Fruit fly (Drosophila melanogaster): ENCODE data around the gene TAF1B.

DNA sequence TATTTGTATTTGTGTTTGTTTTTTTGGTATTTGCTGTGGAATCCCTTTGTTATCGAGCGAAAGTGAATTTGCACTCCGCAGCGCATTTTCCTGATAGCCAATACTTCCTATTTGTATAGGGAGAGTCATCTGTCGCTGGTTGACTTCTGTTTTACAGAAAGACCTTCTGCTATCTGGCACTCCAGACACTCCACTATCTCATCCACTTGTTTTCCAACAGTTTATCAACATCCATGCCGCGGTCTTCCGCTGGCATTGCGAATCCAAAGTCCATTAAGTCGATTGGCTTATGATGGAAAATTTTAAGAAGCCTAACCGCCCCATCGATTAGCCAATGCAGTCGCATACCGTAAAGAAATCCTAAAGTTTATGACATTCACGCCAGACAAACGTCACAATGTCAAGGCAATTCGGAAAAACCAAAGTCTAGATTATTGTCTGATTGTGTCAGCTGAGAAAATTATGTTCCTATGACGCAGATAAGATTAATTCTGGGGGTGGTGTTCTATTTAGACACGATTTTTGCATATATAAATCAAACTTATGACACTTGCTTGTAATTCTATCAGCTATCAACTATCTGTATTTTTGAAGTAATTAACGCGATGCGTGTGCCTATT lies 29.0 kb downstream of the TAF1B start:
- TF ChIP-seq ftz-f1 (GFP tag; optimal IDR thresholded peaks at IDR 0.05) (no peak), CHES-1-like (GFP tag; optimal IDR thresholded peaks at IDR 0.05) (no peak), ash1 (GFP tag; optimal IDR thresholded peaks at IDR 0.05) (no peak), insv (GFP tag; optimal IDR thresholded peaks at IDR 0.05) (no peak), CG12104 (GFP tag; optimal IDR thresholded peaks at IDR 0.05) (no peak), dimm (GFP tag; IDR thresholded peaks at IDR 0.05) (no peak)
